Fruit fly (Drosophila melanogaster): ENCODE data around the gene Kcmf1.

The Kcmf1 gene

DNA sequence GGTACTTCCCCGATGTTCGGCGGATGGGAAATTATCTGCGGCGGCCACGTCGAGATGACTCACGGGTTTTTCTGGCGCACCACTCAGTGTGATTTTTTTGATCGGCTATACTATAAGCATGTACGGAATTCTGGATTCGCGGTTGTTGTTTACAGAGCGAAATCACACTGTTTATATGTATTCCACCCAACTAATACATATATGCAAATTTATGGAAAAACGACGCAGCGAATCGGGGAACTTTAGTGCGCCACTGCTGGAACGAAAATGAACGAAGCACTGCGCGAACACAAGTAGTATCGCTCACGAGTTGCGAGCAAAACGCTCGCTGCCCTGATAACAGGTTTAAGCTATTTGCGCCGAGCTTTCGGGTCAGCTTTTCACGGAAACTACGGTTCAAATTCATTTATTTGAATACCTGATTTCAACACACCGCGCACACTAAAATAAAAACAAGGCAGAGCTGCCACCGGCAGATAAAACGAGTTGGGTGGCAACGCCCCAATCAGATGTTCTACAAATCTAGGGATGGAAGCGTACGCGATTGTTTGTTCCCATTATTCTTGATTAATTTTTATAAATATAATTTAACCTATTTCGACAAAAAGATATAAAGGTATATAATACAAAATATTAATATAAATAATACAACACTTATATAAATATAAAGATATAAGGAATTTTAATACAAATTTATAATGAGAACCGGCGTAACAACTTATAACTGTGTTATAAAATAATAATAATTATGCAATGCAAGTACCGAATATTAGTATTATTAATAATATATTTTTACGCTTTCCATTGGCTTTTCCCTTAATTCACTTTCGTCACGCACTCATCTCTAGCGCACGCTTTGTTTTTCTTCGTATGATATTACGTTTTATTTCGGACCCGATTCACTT, 33.1 kb upstream of the Kcmf1 start, which contains the start of gene Rel (continued):
- TF ChIP-seq CG12744 (GFP tag; optimal IDR thresholded peaks at IDR 0.05), result no peak
- TF ChIP-seq CG2129 (GFP tag; IDR thresholded peaks at IDR 0.05; ENCODE audit: partially characterized antibody), result no peak
- peak; percentile 54 for TF ChIP-seq Jarid2 (GFP tag; optimal IDR thresholded peaks at IDR 0.05)
- TF ChIP-seq CG32532 (GFP tag; IDR thresholded peaks at IDR 0.05), result no peak
- no peak for TF ChIP-seq vvl (GFP tag; IDR thresholded peaks at IDR 0.05)
- no peak for TF ChIP-seq zf30C (GFP tag; optimal IDR thresholded peaks at IDR 0.05)
- peak; percentile 85 for TF ChIP-seq CG13424 (tag; optimal IDR thresholded peaks at IDR 0.05)
- no peak for TF ChIP-seq CG16813 (GFP tag; IDR thresholded peaks at IDR 0.05; ENCODE audit: partially characterized antibody)
- peak; percentile 77 for TF ChIP-seq tap (tag; optimal IDR thresholded peaks at IDR 0.05)
- TF ChIP-seq CG12391 (tag; optimal IDR thresholded peaks at IDR 0.05), result peak; percentile 89
- TF ChIP-seq zfh2 (GFP tag; optimal IDR thresholded peaks at IDR 0.05), result peak; percentile 30
- TF ChIP-seq croc (GFP tag; conservative IDR thresholded peaks at IDR 0.05), result peak; percentile 48; the same call in 1 of the 3 replicates
- TF ChIP-seq CG17802 (tag; optimal IDR thresholded peaks at IDR 0.05), result no peak
- no peak for TF ChIP-seq CG14860 (GFP tag; IDR thresholded peaks at IDR 0.05; ENCODE audit: partially characterized antibody)
- TF ChIP-seq BtbVII (GFP tag; optimal IDR thresholded peaks at IDR 0.05), result peak; percentile 18
- no peak for TF ChIP-seq CG32772 (GFP tag; IDR thresholded peaks at IDR 0.05)
- TF ChIP-seq p53 (GFP tag; optimal IDR thresholded peaks at IDR 0.05), result no peak
- TF ChIP-seq cwo (GFP tag; optimal IDR thresholded peaks at IDR 0.05), result peak; percentile 62
- no peak for TF ChIP-seq CG15479 (GFP tag; optimal IDR thresholded peaks at IDR 0.05)
- TF ChIP-seq CG34224 (GFP tag; IDR thresholded peaks at IDR 0.05; ENCODE audit: partially characterized antibody), result no peak
- peak; percentile 41 for TF ChIP-seq CG10431 (GFP tag; optimal IDR thresholded peaks at IDR 0.05)
- peak; percentile 94 for TF ChIP-seq CG34376 (GFP tag; optimal IDR thresholded peaks at IDR 0.05)
- TF ChIP-seq Nf-YC (tag; optimal IDR thresholded peaks at IDR 0.05), result peak; percentile 73
- peak; percentile 51 for TF ChIP-seq CG9817 (tag; optimal IDR thresholded peaks at IDR 0.05)
- peak; percentile 11 for TF ChIP-seq CG31365 (tag; optimal IDR thresholded peaks at IDR 0.05)
- TF ChIP-seq chn (GFP tag; optimal IDR thresholded peaks at IDR 0.05), result no peak
- peak; percentile 54 for TF ChIP-seq CG3995 (GFP tag; optimal IDR thresholded peaks at IDR 0.05)
- peak; percentile 97 for TF ChIP-seq CG13894 (tag; optimal IDR thresholded peaks at IDR 0.05)
- peak; percentile 58 for TF ChIP-seq Abd-B (GFP tag; optimal IDR thresholded peaks at IDR 0.05)
- TF ChIP-seq CG10959 (GFP tag; IDR thresholded peaks at IDR 0.05), result no peak
- TF ChIP-seq ranshi (GFP tag; IDR thresholded peaks at IDR 0.05), result no peak
- peak; percentile 62 for TF ChIP-seq CG30403 (GFP tag; optimal IDR thresholded peaks at IDR 0.05)
- no peak for TF ChIP-seq Adf1 (GFP tag; IDR thresholded peaks at IDR 0.05)
- no peak for TF ChIP-seq fru (optimal IDR thresholded peaks at IDR 0.05)
- TF ChIP-seq CG9727 (GFP tag; optimal IDR thresholded peaks at IDR 0.05), result peak; percentile 81
- TF ChIP-seq CG14667 (GFP tag; IDR thresholded peaks at IDR 0.05), result no peak
- TF ChIP-seq fd96Cb (tag; optimal IDR thresholded peaks at IDR 0.05), result peak; percentile 67
- no peak for TF ChIP-seq Camta (GFP tag; optimal IDR thresholded peaks at IDR 0.05)
- TF ChIP-seq CG3281 (GFP tag; optimal IDR thresholded peaks at IDR 0.05), result peak; percentile 78
- TF ChIP-seq tio (GFP tag; optimal IDR thresholded peaks at IDR 0.05), result peak; percentile 43
- peak; percentile 63 for TF ChIP-seq az2 (GFP tag; optimal IDR thresholded peaks at IDR 0.05)
- TF ChIP-seq gcm (GFP tag; optimal IDR thresholded peaks at IDR 0.05), result peak; percentile 64
- no peak for TF ChIP-seq Sin3A (optimal IDR thresholded peaks at IDR 0.05)
- TF ChIP-seq otp (GFP tag; IDR thresholded peaks at IDR 0.05), result no peak
- TF ChIP-seq CG4404 (GFP tag; IDR thresholded peaks at IDR 0.05), result no peak
- no peak for TF ChIP-seq HLH54F (GFP tag; optimal IDR thresholded peaks at IDR 0.05)
- no peak for TF ChIP-seq gcm2 (GFP tag; optimal IDR thresholded peaks at IDR 0.05)
- no peak for TF ChIP-seq Asciz (GFP tag; optimal IDR thresholded peaks at IDR 0.05)
- no peak for TF ChIP-seq CG11456 (GFP tag; IDR thresholded peaks at IDR 0.05)
